Worm (Caenorhabditis elegans): Measurements from ENCODE around the gene K09E4.4.

The K09E4.4 gene

ce11 chrII:14089796-14090372 lies 32.1 kb downstream of the K09E4.4 start:
- TF ChIP-seq nhr-77 (tag; optimal IDR thresholded peaks at IDR 0.05) (no peak), nhr-20 (tag; optimal IDR thresholded peaks at IDR 0.05) (no peak), elt-2 (tag; optimal IDR thresholded peaks at IDR 0.05) (no peak), skn-1 (tag; optimal IDR thresholded peaks at IDR 0.05) (no peak)

DNA sequence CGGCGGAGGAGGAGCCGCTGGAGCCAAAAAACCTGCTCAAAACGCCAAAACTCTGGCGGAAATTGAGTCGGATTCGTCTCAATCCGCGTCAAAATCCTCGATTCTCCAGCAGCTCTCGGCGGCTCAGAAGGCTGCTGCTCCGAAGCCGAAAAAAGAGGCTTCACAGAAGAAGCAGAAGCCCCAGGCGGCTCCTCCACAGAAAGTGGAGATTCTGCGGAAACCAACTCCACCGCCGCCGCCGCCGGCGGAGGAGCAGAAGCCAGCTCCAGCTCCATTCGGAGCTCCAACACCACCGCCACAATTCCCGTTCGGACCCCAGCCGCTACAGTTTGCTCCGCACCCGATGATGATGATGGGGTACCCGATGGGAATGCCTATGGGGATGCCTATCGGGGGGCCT lies 35.0 kb downstream of the K09E4.4 start:
- TF ChIP-seq ceh-8 (GFP tag; optimal IDR thresholded peaks at IDR 0.05) = peak; percentile 46
- no peak for TF ChIP-seq nhr-20 (tag; optimal IDR thresholded peaks at IDR 0.05)
- TF ChIP-seq lir-3 (tag; optimal IDR thresholded peaks at IDR 0.05; ENCODE audit: poor library complexity) = no peak
- TF ChIP-seq ama-1 (optimal IDR thresholded peaks at IDR 0.05) = no peak
- TF ChIP-seq efl-3 (GFP tag; optimal IDR thresholded peaks at IDR 0.05) = no peak

DNA sequence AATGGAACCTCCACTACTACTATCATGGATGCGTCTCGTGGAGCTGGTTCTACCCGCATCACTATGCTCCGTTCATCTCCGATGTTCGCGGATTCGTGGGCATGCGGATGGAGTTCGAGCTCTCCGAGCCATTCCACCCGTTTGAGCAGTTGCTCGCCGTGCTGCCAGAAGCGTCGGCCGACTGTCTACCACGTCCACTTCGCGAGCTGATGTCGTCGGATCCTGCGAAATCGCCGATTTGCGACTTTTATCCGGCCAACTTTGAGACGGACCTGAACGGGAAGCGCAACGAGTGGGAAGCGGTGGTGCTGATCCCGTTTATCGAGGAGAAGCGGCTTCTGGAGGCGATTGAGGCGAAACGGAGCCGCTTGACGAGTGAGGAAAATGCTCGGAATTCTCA lies 44.1 kb downstream of the K09E4.4 start:
- no peak for TF ChIP-seq ets-5 (GFP tag; IDR thresholded peaks at IDR 0.05)
- no peak for TF ChIP-seq fkh-8 (tag; optimal IDR thresholded peaks at IDR 0.05)
- TF ChIP-seq ces-1 (GFP tag; optimal IDR thresholded peaks at IDR 0.05) = no peak
- TF ChIP-seq egl-13 (tag; optimal IDR thresholded peaks at IDR 0.05) = no peak
- TF ChIP-seq nhr-90 (tag; optimal IDR thresholded peaks at IDR 0.05; ENCODE audit: poor library complexity) = no peak
- TF ChIP-seq C16A3.4 (tag; optimal IDR thresholded peaks at IDR 0.05) = no peak
- TF ChIP-seq nhr-11 (tag; optimal IDR thresholded peaks at IDR 0.05) = no peak
- no peak for TF ChIP-seq C04F5.9 (tag; optimal IDR thresholded peaks at IDR 0.05)
- TF ChIP-seq ceh-90 (tag; optimal IDR thresholded peaks at IDR 0.05) = no peak
- TF ChIP-seq ceh-8 (GFP tag; optimal IDR thresholded peaks at IDR 0.05) = no peak
- TF ChIP-seq lir-3 (tag; optimal IDR thresholded peaks at IDR 0.05; ENCODE audit: poor library complexity) = no peak
- no peak for TF ChIP-seq unc-98 (GFP tag; IDR thresholded peaks at IDR 0.05)
- no peak for TF ChIP-seq lin-15B (tag; optimal IDR thresholded peaks at IDR 0.05)
- no peak for TF ChIP-seq F16B12.6 (tag; optimal IDR thresholded peaks at IDR 0.05)
- no peak for TF ChIP-seq grh-1 (GFP tag; IDR thresholded peaks at IDR 0.05)
- TF ChIP-seq isw-1 (GFP tag; IDR thresholded peaks at IDR 0.05) = no peak
- TF ChIP-seq nhr-237 (tag; optimal IDR thresholded peaks at IDR 0.05) = no peak
- no peak for TF ChIP-seq nhr-20 (tag; optimal IDR thresholded peaks at IDR 0.05)
- TF ChIP-seq fos-1 (tag; optimal IDR thresholded peaks at IDR 0.05) = no peak
- TF ChIP-seq nhr-28 (tag; optimal IDR thresholded peaks at IDR 0.05) = no peak

DNA sequence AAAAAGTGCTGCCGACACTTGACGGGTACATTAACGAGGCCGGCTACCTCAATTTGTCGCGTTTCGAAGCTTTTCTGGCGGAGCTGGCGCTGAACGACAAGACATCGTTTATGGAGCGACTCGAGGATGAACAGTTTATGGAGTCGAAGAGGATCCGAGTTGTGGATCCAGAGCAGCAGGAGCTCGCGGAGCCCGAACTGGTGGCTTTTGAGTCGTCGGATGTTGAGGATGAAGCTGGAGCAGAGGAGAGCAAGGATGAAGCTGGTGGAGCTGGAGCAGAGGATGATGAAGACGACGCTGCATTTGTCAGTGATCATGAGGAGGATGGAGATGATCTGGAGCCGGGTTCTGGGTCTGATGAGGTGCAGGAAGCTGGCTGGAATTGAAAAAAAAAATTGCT lies 47.1 kb downstream of the K09E4.4 start:
- no peak for TF ChIP-seq C04F5.9 (tag; optimal IDR thresholded peaks at IDR 0.05)
- TF ChIP-seq xbp-1 (tag; optimal IDR thresholded peaks at IDR 0.05) = no peak
- no peak for TF ChIP-seq F16B12.6 (tag; optimal IDR thresholded peaks at IDR 0.05)
- TF ChIP-seq lin-14 (GFP tag; optimal IDR thresholded peaks at IDR 0.05) = no peak
- no peak for TF ChIP-seq elt-2 (tag; optimal IDR thresholded peaks at IDR 0.05)
- TF ChIP-seq zag-1 (tag; optimal IDR thresholded peaks at IDR 0.05) = no peak
- TF ChIP-seq nhr-90 (tag; optimal IDR thresholded peaks at IDR 0.05; ENCODE audit: poor library complexity) = no peak
- TF ChIP-seq pqm-1 (tag; optimal IDR thresholded peaks at IDR 0.05) = no peak
- no peak for TF ChIP-seq nhr-71 (tag; optimal IDR thresholded peaks at IDR 0.05)
- no peak for TF ChIP-seq ceh-88 (GFP tag; IDR thresholded peaks at IDR 0.05)
- TF ChIP-seq aha-1 (tag; optimal IDR thresholded peaks at IDR 0.05) = no peak
- TF ChIP-seq nhr-47 (tag; optimal IDR thresholded peaks at IDR 0.05) = no peak
- no peak for TF ChIP-seq efl-3 (GFP tag; optimal IDR thresholded peaks at IDR 0.05)
- no peak for TF ChIP-seq dsc-1 (tag; optimal IDR thresholded peaks at IDR 0.05)
- TF ChIP-seq swsn-7 (tag; optimal IDR thresholded peaks at IDR 0.05) = no peak
- no peak for TF ChIP-seq grh-1 (GFP tag; IDR thresholded peaks at IDR 0.05)

- TF ChIP-seq aha-1 (tag; optimal IDR thresholded peaks at IDR 0.05) (no peak), nhr-85 (tag) (no peak), nhr-11 (tag; optimal IDR thresholded peaks at IDR 0.05) (no peak), skn-1 (tag; optimal IDR thresholded peaks at IDR 0.05) (no peak), C16A3.4 (tag; optimal IDR thresholded peaks at IDR 0.05) (no peak), unc-30 (tag; optimal IDR thresholded peaks at IDR 0.05) (no peak), zip-4 (GFP tag; optimal IDR thresholded peaks at IDR 0.05) (no peak), alr-1 (tag; optimal IDR thresholded peaks at IDR 0.05; ENCODE audit: borderline replicate concordance) (no peak), ama-1 (optimal IDR thresholded peaks at IDR 0.05) (no peak), aly-2 (tag; optimal IDR thresholded peaks at IDR 0.05) (no peak), ceh-82 (tag; optimal IDR thresholded peaks at IDR 0.05) (no peak)
Observed at ce11 chrII:14068607-14069006, 53.4 kb downstream of the K09E4.4 start, which contains the start of gene xrn-1. Gene xrn-1 (plus strand): TSS chrII:14068907.

Measured in whole organism, L1 larva.